Fruit fly (Drosophila melanogaster) whole organism, prepupa: ENCODE data around the gene skd.

Experiments
- Blimp-1 ChIP-seq: fragments of 200-800 bp; sonication (Bioruptor generic); optimal IDR thresholded peaks from 3 replicates; lab custom pipeline; 2017; ENCODE audit warnings: missing biosample characterization, missing genetic modification characterization, mild to moderate bottlenecking, moderate library complexity, missing genetic modification reagents
- CG10631 ChIP-seq: fragments of 200-800 bp; sonication (Bioruptor generic); optimal IDR thresholded peaks from 2 replicates; lab custom pipeline; 2016; ENCODE audit warnings: missing biosample characterization, missing genetic modification characterization
- CG11294 ChIP-seq: fragments of 200-800 bp; sonication (Bioruptor generic); IDR thresholded peaks from 2 replicates; pipeline ENCODE4 v1.3.6; 2022; ENCODE audit warnings: missing biosample characterization, missing genetic modification characterization
- CG11762 ChIP-seq: fragments of 200-800 bp; sonication (Bioruptor generic); optimal IDR thresholded peaks from 3 replicates; lab custom pipeline; 2016; ENCODE audit warnings: missing biosample characterization, missing genetic modification characterization; ENCODE audit not compliant: insufficient read depth
- CG11902 ChIP-seq: fragments of 200-800 bp; sonication (Bioruptor generic); optimal IDR thresholded peaks from 3 replicates; lab custom pipeline; 2016; ENCODE audit warnings: missing biosample characterization, missing genetic modification characterization
- CG1621 ChIP-seq: fragments of 200-800 bp; sonication (Bioruptor generic); optimal IDR thresholded peaks from 3 replicates; lab custom pipeline; 2018; ENCODE audit warnings: missing biosample characterization, mild to moderate bottlenecking, missing genetic modification characterization
- CG16779 ChIP-seq: fragments of 200-800 bp; sonication (Bioruptor generic); optimal IDR thresholded peaks from 3 replicates; lab custom pipeline; 2017; ENCODE audit warnings: missing biosample characterization, mild to moderate bottlenecking, missing genetic modification characterization
- CG31627 ChIP-seq: fragments of 200-800 bp; sonication (Bioruptor generic); optimal IDR thresholded peaks from 3 replicates; lab custom pipeline; 2016; ENCODE audit warnings: missing biosample characterization, missing genetic modification characterization
- CG32006 ChIP-seq: fragments of 200-800 bp; sonication (Bioruptor generic); optimal IDR thresholded peaks from 3 replicates; lab custom pipeline; 2017; ENCODE audit warnings: missing biosample characterization, mild to moderate bottlenecking, missing genetic modification characterization
- CG34406 ChIP-seq: fragments of 200-800 bp; sonication (Bioruptor generic); optimal IDR thresholded peaks from 3 replicates; lab custom pipeline; 2016; ENCODE audit warnings: missing biosample characterization, missing genetic modification characterization
- CG3919 ChIP-seq: fragments of 200-800 bp; sonication (Bioruptor generic); optimal IDR thresholded peaks from 3 replicates; lab custom pipeline; 2016; ENCODE audit warnings: missing biosample characterization, missing genetic modification characterization
- CG4318 ChIP-seq: fragments of 200-800 bp; sonication (Bioruptor generic); optimal IDR thresholded peaks from 3 replicates; lab custom pipeline; 2017; ENCODE audit warnings: missing biosample characterization, mild to moderate bottlenecking, missing genetic modification characterization
- CG6163 ChIP-seq: fragments of 200-800 bp; sonication (Bioruptor generic); IDR thresholded peaks from 3 replicates; pipeline ENCODE4 v1.3.6; 2022; ENCODE audit warnings: missing biosample characterization, missing genetic modification characterization
- CG6276 ChIP-seq: fragments of 200-800 bp; sonication (Bioruptor generic); optimal IDR thresholded peaks from 2 replicates; lab custom pipeline; 2017; ENCODE audit warnings: missing biosample characterization, mild to moderate bottlenecking, missing genetic modification characterization
- CG6792 ChIP-seq: fragments of 200-800 bp; sonication (Bioruptor generic); optimal IDR thresholded peaks from 3 replicates; lab custom pipeline; 2016; ENCODE audit warnings: missing biosample characterization, missing genetic modification characterization
- CG6808 ChIP-seq: fragments of 200-800 bp; sonication (Bioruptor generic); optimal IDR thresholded peaks from 3 replicates; lab custom pipeline; 2017; ENCODE audit warnings: missing biosample characterization, missing genetic modification characterization, mild to moderate bottlenecking, moderate library complexity, missing genetic modification reagents
- CG6854 ChIP-seq: fragments of 200-800 bp; sonication (Bioruptor generic); optimal IDR thresholded peaks from 2 replicates; lab custom pipeline; 2017; ENCODE audit warnings: missing biosample characterization, mild to moderate bottlenecking, missing genetic modification characterization
- CG8119 ChIP-seq: fragments of 200-800 bp; sonication (Bioruptor generic); IDR thresholded peaks from 3 replicates; pipeline ENCODE4 v1.3.6; 2022; ENCODE audit warnings: missing biosample characterization, missing genetic modification characterization
- CG8319 ChIP-seq: fragments of 200-800 bp; sonication (Bioruptor generic); optimal IDR thresholded peaks from 3 replicates; lab custom pipeline; 2016; ENCODE audit warnings: missing biosample characterization, missing genetic modification characterization
- CG8632 ChIP-seq: fragments of 200-800 bp; sonication (Bioruptor generic); optimal IDR thresholded peaks from 3 replicates; lab custom pipeline; 2016; ENCODE audit warnings: missing biosample characterization, missing genetic modification characterization
- CG9139 ChIP-seq: fragments of 200-800 bp; sonication (Bioruptor generic); optimal IDR thresholded peaks from 3 replicates; lab custom pipeline; 2017; ENCODE audit warnings: missing biosample characterization, mild to moderate bottlenecking, missing genetic modification characterization
- Eip75B ChIP-seq: fragments of 200-800 bp; sonication (Bioruptor generic); optimal IDR thresholded peaks from 3 replicates; lab custom pipeline; 2016; ENCODE audit warnings: missing biosample characterization, missing genetic modification characterization
- Eip93F ChIP-seq: fragments of 200-800 bp; sonication (Bioruptor generic); optimal IDR thresholded peaks from 2 replicates; lab custom pipeline; 2016; ENCODE audit warnings: missing biosample characterization, mild to moderate bottlenecking, missing genetic modification characterization
- Gug ChIP-seq: fragments of 200-800 bp; sonication (Bioruptor generic); IDR thresholded peaks from 2 replicates; pipeline ENCODE4 v1.3.6; 2022; ENCODE audit warnings: missing biosample characterization, missing genetic modification characterization
- Hr39 ChIP-seq: fragments of 200-800 bp; sonication (Bioruptor generic); optimal IDR thresholded peaks from 2 replicates; lab custom pipeline; 2016; ENCODE audit warnings: missing biosample characterization, missing genetic modification characterization
- Lpt ChIP-seq: fragments of 200-800 bp; sonication (Bioruptor generic); optimal IDR thresholded peaks from 3 replicates; lab custom pipeline; 2016; ENCODE audit warnings: missing biosample characterization, missing genetic modification characterization
- Met ChIP-seq: fragments of 200-800 bp; sonication (Bioruptor generic); optimal IDR thresholded peaks from 3 replicates; lab custom pipeline; 2016; ENCODE audit warnings: missing biosample characterization, missing genetic modification characterization
- OdsH ChIP-seq: fragments of 200-800 bp; sonication (Bioruptor generic); optimal IDR thresholded peaks from 3 replicates; lab custom pipeline; 2016; ENCODE audit warnings: missing biosample characterization, missing genetic modification characterization
- Smox ChIP-seq: fragments of 200-800 bp; sonication (Bioruptor generic); optimal IDR thresholded peaks from 3 replicates; lab custom pipeline; 2016; ENCODE audit warnings: missing biosample characterization, missing genetic modification characterization
- Sox102F ChIP-seq: fragments of 200-800 bp; sonication (Bioruptor generic); optimal IDR thresholded peaks from 2 replicates; lab custom pipeline; 2016; ENCODE audit warnings: missing biosample characterization, mild to moderate bottlenecking, missing genetic modification characterization
- Sox14 ChIP-seq: fragments of 200-800 bp; sonication (Bioruptor generic); optimal IDR thresholded peaks from 3 replicates; lab custom pipeline; 2016; ENCODE audit warnings: missing biosample characterization, missing genetic modification characterization
- Sox15 ChIP-seq: fragments of 200-800 bp; sonication (Bioruptor generic); optimal IDR thresholded peaks from 3 replicates; lab custom pipeline; 2016; ENCODE audit warnings: missing biosample characterization, missing genetic modification characterization
- achi ChIP-seq: fragments of 200-800 bp; sonication (Bioruptor generic); optimal IDR thresholded peaks from 3 replicates; lab custom pipeline; 2016; ENCODE audit warnings: missing biosample characterization, missing genetic modification characterization
- acj6 ChIP-seq: fragments of 200-800 bp; sonication (Bioruptor generic); optimal IDR thresholded peaks from 3 replicates; lab custom pipeline; 2016; ENCODE audit warnings: missing biosample characterization, missing genetic modification characterization
- cyc ChIP-seq: fragments of 200-800 bp; sonication (Bioruptor generic); optimal IDR thresholded peaks from 3 replicates; lab custom pipeline; 2016; ENCODE audit warnings: missing biosample characterization, missing genetic modification characterization
- dac ChIP-seq: fragments of 200-800 bp; sonication (Bioruptor generic); optimal IDR thresholded peaks from 2 replicates; lab custom pipeline; 2017; ENCODE audit warnings: missing biosample characterization, mild to moderate bottlenecking, missing genetic modification characterization
- dsx ChIP-seq: fragments of 200-800 bp; optimal IDR thresholded peaks from 3 replicates; lab custom pipeline; 2019; ENCODE audit warnings: missing biosample characterization, mild to moderate bottlenecking, missing genetic modification characterization, moderate library complexity; ENCODE audit not compliant: poor library complexity, severe bottlenecking
- eg ChIP-seq: fragments of 200-800 bp; sonication (Bioruptor generic); IDR thresholded peaks from 3 replicates; pipeline ENCODE4 v1.3.6; 2022; ENCODE audit warnings: missing biosample characterization, missing genetic modification characterization
- fd59A ChIP-seq: fragments of 200-800 bp; sonication (Bioruptor generic); optimal IDR thresholded peaks from 2 replicates; lab custom pipeline; 2017; ENCODE audit warnings: missing biosample characterization, mild to moderate bottlenecking, missing genetic modification characterization, missing genetic modification reagents
- fd85E ChIP-seq: fragments of 200-800 bp; sonication (Bioruptor generic); optimal IDR thresholded peaks from 3 replicates; lab custom pipeline; 2016; ENCODE audit warnings: missing biosample characterization, missing genetic modification characterization
- lz ChIP-seq: fragments of 200-800 bp; sonication (Bioruptor generic); optimal IDR thresholded peaks from 3 replicates; lab custom pipeline; 2016; ENCODE audit warnings: missing biosample characterization, missing genetic modification characterization
- net ChIP-seq: fragments of 200-800 bp; sonication (Bioruptor generic); optimal IDR thresholded peaks from 3 replicates; lab custom pipeline; 2016; ENCODE audit warnings: missing biosample characterization, missing genetic modification characterization
- spab ChIP-seq: fragments of 200-800 bp; sonication (Bioruptor generic); optimal IDR thresholded peaks from 2 replicates; lab custom pipeline; 2017; ENCODE audit warnings: missing biosample characterization, mild to moderate bottlenecking, missing genetic modification characterization, missing genetic modification reagents
- ss ChIP-seq, 2 experiments: fragments of 200-800 bp; sonication (Bioruptor generic); optimal IDR thresholded peaks; 2 replicates in 1 of 2; 3 replicates in 1 of 2; lab custom pipeline; 2017 to 2018; ENCODE audit warnings: mild to moderate bottlenecking in 2 of 2, missing biosample characterization in 2 of 2, missing genetic modification characterization in 2 of 2, moderate library complexity in 1 of 2
- svp ChIP-seq: fragments of 200-800 bp; sonication (Bioruptor generic); peaks from one replicate; lab custom pipeline; 2016; ENCODE audit warnings: missing biosample characterization, missing genetic modification characterization
- topi ChIP-seq: fragments of 200-800 bp; sonication (Bioruptor generic); optimal IDR thresholded peaks from 3 replicates; lab custom pipeline; 2016; ENCODE audit warnings: missing biosample characterization, missing genetic modification characterization
- vri ChIP-seq: fragments of 200-800 bp; sonication (Bioruptor generic); optimal IDR thresholded peaks from 3 replicates; lab custom pipeline; 2016; ENCODE audit warnings: missing biosample characterization, mild to moderate bottlenecking, missing genetic modification characterization

skd gene

DNA sequence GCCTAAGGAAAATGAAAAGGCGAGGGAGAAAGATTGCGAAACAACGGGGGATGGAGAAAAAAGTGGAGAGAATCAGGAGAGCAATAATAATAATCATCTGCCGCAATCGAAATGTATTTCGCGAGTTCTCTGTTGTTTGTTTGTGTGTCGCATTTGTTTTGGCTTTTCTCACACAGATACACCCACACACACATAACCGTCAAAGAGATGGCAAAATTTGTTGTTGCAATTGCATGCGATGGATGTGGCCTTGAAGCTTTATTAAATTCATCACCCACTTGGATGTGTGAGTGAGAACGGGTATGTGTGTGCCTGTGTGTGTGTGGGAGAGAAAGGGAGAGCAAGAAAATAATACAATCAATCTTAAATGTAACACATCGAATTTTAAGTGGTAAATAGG is 15.5 kb downstream of the skd start:
- TF ChIP-seq Met (GFP tag; lab: Kevin White, UChicago) (no peak), spab (GFP tag; lab: Kevin White, UChicago) (no peak), CG16779 (no peak), fd59A (GFP tag; lab: Kevin White, UChicago) (no peak), CG10631 (GFP tag; lab: Kevin White, UChicago) (no peak), Smox (no peak), vri (GFP tag; lab: Kevin White, UChicago) (peak; percentile 23), CG8119 (no peak), CG31627 (GFP tag; lab: Kevin White, UChicago) (no peak), svp (GFP tag; lab: Kevin White, UChicago) (peak; percentile 64), CG9139 (GFP tag; lab: Kevin White, UChicago) (no peak), Sox14 (GFP tag; lab: Kevin White, UChicago) (peak; percentile 9), CG6792 (GFP tag; lab: Kevin White, UChicago) (no peak), Eip93F (no peak), CG8319 (GFP tag; lab: Kevin White, UChicago) (no peak), CG4318 (GFP tag; lab: Kevin White, UChicago) (no peak), CG11902 (GFP tag; lab: Kevin White, UChicago) (no peak)

- TF ChIP-seq CG32006 (GFP tag; lab: Kevin White, UChicago) (peak; percentile 87), Hr39 (peak; percentile 46), CG11294 (GFP tag; lab: Robert Waterston, UW) (no peak), cyc (GFP tag; lab: Kevin White, UChicago) (peak; percentile 43), CG8632 (GFP tag; lab: Kevin White, UChicago) (peak; percentile 33), CG6808 (GFP tag; lab: Kevin White, UChicago) (no peak), lz (GFP tag; lab: Kevin White, UChicago) (no peak), CG31627 (GFP tag; lab: Kevin White, UChicago) (peak; percentile 47), OdsH (GFP tag; lab: Kevin White, UChicago) (peak; percentile 72), CG3919 (GFP tag; lab: Kevin White, UChicago) (peak; percentile 32), CG8119 (peak; percentile 75), vri (GFP tag; lab: Kevin White, UChicago) (peak; percentile 6), achi (GFP tag; lab: Kevin White, UChicago) (peak; percentile 69), CG9139 (GFP tag; lab: Kevin White, UChicago) (no peak), ss (GFP tag; optimal IDR thresholded peaks at IDR 0.05; lab: Kevin White, UChicago) (peak; percentile 3 to 8), Blimp-1 (GFP tag; lab: Kevin White, UChicago) (no peak), Lpt (peak; percentile 37), CG6163 (GFP tag; lab: Robert Waterston, UW) (peak; percentile 50; the same call in 2 of the 3 replicates), CG1621 (tag; lab: Kevin White, UChicago) (no peak), CG11902 (GFP tag; lab: Kevin White, UChicago) (no peak), CG34406 (GFP tag; lab: Kevin White, UChicago) (peak; percentile 50), fd85E (GFP tag; lab: Kevin White, UChicago) (no peak), dac (no peak), Sox15 (GFP tag; lab: Kevin White, UChicago) (peak; percentile 15), net (peak; percentile 57), CG11762 (peak; percentile 21), topi (GFP tag; lab: Kevin White, UChicago) (peak; percentile 70), Smox (peak; percentile 59), CG16779 (no peak), acj6 (GFP tag; lab: Kevin White, UChicago) (peak; percentile 44), Eip75B (no peak), CG4318 (GFP tag; lab: Kevin White, UChicago) (peak; percentile 66), CG6854 (GFP tag; lab: Kevin White, UChicago) (no peak), eg (GFP tag; lab: Robert Waterston, UW) (peak; percentile 54; the same call in 2 of the 3 replicates), Gug (no peak), dsx (GFP tag; lab: Kevin White, UChicago) (peak; percentile 13), CG10631 (GFP tag; lab: Kevin White, UChicago) (peak; percentile 32), Met (GFP tag; lab: Kevin White, UChicago) (peak; percentile 68), Sox102F (GFP tag; lab: Kevin White, UChicago) (peak; percentile 45), spab (GFP tag; lab: Kevin White, UChicago) (no peak), CG6276 (GFP tag; lab: Kevin White, UChicago) (peak; percentile 49)
Measured at dm6 chr3L:21010846-21011607, 16.2 kb downstream of the skd start.
